Worm (Caenorhabditis elegans): ENCODE measurements around the gene ntc-1.

The ntc-1 gene

DNA sequence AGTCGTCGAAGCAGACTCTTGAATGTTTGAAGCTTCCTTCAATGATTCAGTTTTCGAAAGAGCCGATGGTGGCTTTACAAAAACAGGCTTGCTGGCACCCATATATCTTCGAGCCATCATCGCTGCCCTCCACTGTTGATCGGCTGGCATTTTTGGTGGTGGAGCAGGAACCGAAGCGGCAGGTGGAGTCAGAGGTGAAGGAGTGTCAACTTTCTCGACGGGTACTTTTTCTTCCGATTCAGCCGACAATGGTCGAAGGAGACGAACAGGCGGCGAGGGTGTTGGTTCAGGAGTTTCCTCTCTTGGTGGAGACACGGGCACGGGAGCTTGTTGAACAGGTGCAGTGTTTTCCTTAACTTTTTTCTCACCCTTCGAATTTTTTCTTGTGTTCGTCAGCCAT is 23.6 kb upstream of the ntc-1 start:
- no peak for TF ChIP-seq nhr-28 (tag; optimal IDR thresholded peaks at IDR 0.05)
- TF ChIP-seq lin-15B (tag; optimal IDR thresholded peaks at IDR 0.05) = no peak
- TF ChIP-seq ZK546.5 (tag; optimal IDR thresholded peaks at IDR 0.05) = no peak
- no peak for TF ChIP-seq ztf-11 (tag; optimal IDR thresholded peaks at IDR 0.05)
- TF ChIP-seq mdl-1 (tag; optimal IDR thresholded peaks at IDR 0.05) = no peak
- TF ChIP-seq elt-2 (tag; optimal IDR thresholded peaks at IDR 0.05) = no peak
- no peak for TF ChIP-seq ama-1 (optimal IDR thresholded peaks at IDR 0.05)
- TF ChIP-seq ceh-28 (tag; optimal IDR thresholded peaks at IDR 0.05) = no peak
- no peak for TF ChIP-seq nhr-12 (tag; optimal IDR thresholded peaks at IDR 0.05)
- TF ChIP-seq aly-2 (tag; optimal IDR thresholded peaks at IDR 0.05) = no peak
- TF ChIP-seq pqm-1 (tag; optimal IDR thresholded peaks at IDR 0.05) = no peak
- no peak for TF ChIP-seq tbx-2 (tag; optimal IDR thresholded peaks at IDR 0.05)
- TF ChIP-seq lin-39 (tag; optimal IDR thresholded peaks at IDR 0.05) = no peak
- TF ChIP-seq nfya-1 (tag; optimal IDR thresholded peaks at IDR 0.05; ENCODE audit: insufficient read depth) = no peak
- TF ChIP-seq fkh-2 (tag; optimal IDR thresholded peaks at IDR 0.05) = no peak
- no peak for TF ChIP-seq nhr-67 (tag; optimal IDR thresholded peaks at IDR 0.05)

DNA sequence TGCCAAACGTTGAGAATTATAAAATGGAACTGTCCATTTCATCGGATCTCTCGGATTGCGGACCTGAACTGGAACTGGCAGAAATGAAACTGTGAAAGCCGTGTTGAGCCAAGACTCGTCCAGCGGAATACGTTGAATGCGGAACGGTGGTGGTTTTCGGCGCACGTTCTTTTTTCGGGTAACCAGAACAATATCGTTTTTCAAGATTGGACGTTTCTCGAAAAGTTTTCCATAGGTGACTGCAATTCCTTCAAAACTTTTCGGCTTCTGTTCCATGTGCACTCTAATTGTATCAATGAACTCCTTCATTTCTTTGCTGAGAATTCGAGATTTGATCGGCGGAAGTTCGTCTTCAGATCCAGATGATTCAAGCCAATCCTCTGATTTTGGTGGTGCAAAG is 21.1 kb upstream of the ntc-1 start:
- TF ChIP-seq nhr-12 (tag; optimal IDR thresholded peaks at IDR 0.05) = no peak
- no peak for TF ChIP-seq unc-62 (GFP tag; optimal IDR thresholded peaks at IDR 0.05)
- no peak for TF ChIP-seq unc-39 (tag; optimal IDR thresholded peaks at IDR 0.05)
- TF ChIP-seq nhr-67 (tag; optimal IDR thresholded peaks at IDR 0.05) = no peak
- TF ChIP-seq zag-1 (tag; optimal IDR thresholded peaks at IDR 0.05) = no peak

DNA sequence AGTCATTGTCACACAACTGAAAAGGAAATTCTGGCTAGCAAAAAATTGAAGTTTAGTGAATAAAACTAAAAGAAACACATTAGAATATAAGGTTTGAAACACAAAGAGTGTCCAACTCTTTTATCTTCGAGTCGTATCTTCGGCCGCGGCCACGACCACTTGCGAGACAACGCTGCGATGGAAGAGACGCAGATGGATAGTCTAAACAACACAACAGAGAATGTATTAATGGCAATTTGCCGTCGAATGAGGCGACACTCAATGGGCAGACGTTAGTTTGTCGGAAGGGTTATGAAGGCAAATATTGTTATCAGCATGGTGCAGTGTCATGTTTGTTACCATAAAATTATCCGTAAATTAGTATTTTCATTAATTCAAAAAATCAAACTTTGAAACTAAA is 12.8 kb upstream of the ntc-1 start, which contains the start of gene F39C12.1:
F39C12.1 (minus strand) TSS at position 136 of the 400 bp plus-strand sequence.
- TF ChIP-seq lin-39 (tag; optimal IDR thresholded peaks at IDR 0.05) = no peak
- TF ChIP-seq elt-1 (tag; optimal IDR thresholded peaks at IDR 0.05) = peak; percentile 63
- no peak for TF ChIP-seq nhr-11 (tag; optimal IDR thresholded peaks at IDR 0.05)
- peak; percentile 81 for TF ChIP-seq elt-2 (tag; optimal IDR thresholded peaks at IDR 0.05)
- no peak for TF ChIP-seq eor-1 (tag; optimal IDR thresholded peaks at IDR 0.05)
- no peak for TF ChIP-seq ceh-16 (tag; optimal IDR thresholded peaks at IDR 0.05)
- TF ChIP-seq unc-62 (GFP tag; optimal IDR thresholded peaks at IDR 0.05) = no peak
- no peak for TF ChIP-seq elt-3 (tag; optimal IDR thresholded peaks at IDR 0.05)
- TF ChIP-seq nhr-25 (tag; optimal IDR thresholded peaks at IDR 0.05) = peak; percentile 61
- TF ChIP-seq pqm-1 (tag; optimal IDR thresholded peaks at IDR 0.05) = peak; percentile 72
- TF ChIP-seq tbx-2 (tag; optimal IDR thresholded peaks at IDR 0.05) = no peak
- TF ChIP-seq egl-5 (tag; optimal IDR thresholded peaks at IDR 0.05) = peak; percentile 36
- TF ChIP-seq mdl-1 (tag; optimal IDR thresholded peaks at IDR 0.05) = no peak
- no peak for TF ChIP-seq nhr-43 (tag; optimal IDR thresholded peaks at IDR 0.05; ENCODE audit: poor library complexity, severe bottlenecking)
- no peak for TF ChIP-seq R02D3.7 (tag; optimal IDR thresholded peaks at IDR 0.05)
- TF ChIP-seq nhr-67 (tag; optimal IDR thresholded peaks at IDR 0.05) = no peak

DNA sequence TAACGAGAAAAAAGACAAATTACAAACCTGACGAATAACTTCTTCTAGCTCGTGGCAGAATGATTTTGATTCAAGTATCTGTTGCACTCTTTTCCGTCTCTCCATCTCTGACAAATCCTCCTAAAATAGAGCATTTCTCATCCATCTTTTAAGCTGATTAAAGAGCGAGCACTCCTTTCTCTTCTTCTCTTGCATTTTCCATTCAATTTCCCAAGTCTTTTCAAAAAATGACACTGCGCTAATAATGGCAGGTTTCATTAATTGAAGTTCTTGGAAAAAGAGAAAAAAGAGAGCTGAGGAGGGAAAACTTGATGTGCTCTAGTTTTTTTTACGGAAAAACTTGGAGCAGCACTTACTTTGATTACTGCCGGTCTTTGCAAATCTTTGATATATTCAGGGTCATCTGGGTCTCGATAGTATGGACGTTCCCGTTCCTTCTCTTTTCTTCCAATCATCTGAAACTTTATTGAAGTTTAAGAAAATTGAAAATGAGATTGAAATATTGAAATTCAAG is 6.3 kb upstream of the ntc-1 start, which contains the start of gene add-1:
add-1 (minus strand) TSS at position 464 of the 514 bp plus-strand sequence.
- TF ChIP-seq aly-2 (tag; optimal IDR thresholded peaks at IDR 0.05) (no peak), tbx-2 (tag; optimal IDR thresholded peaks at IDR 0.05) (no peak)

DNA sequence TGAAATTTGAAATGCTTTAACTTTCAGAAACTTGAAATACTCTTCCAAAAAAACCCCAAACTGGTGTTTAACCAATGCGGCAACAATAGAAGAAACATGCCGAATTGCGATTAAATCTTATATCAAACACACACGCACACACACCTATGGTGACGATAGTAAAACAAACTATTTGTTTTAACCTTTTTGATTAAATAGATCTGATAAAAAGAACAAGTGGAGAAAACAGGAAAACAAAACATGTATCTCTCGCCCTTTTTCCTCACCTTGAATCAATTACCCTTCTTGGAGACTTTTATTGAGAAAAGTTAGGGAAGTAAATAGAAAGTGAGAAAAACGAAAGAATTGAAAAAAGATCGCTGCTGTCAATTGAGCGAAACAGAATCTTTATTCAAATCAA is 4.5 kb upstream of the ntc-1 start:
- TF ChIP-seq tbx-2 (tag; optimal IDR thresholded peaks at IDR 0.05) (no peak), fkh-2 (tag; optimal IDR thresholded peaks at IDR 0.05) (no peak), nhr-12 (tag; optimal IDR thresholded peaks at IDR 0.05) (no peak), lin-15B (tag; optimal IDR thresholded peaks at IDR 0.05) (no peak), lsy-12 (tag; optimal IDR thresholded peaks at IDR 0.05) (no peak), pqm-1 (tag; optimal IDR thresholded peaks at IDR 0.05) (no peak), nhr-23 (tag; optimal IDR thresholded peaks at IDR 0.05) (no peak), nhr-43 (tag; optimal IDR thresholded peaks at IDR 0.05; ENCODE audit: poor library complexity, severe bottlenecking) (no peak), pha-4 (tag; optimal IDR thresholded peaks at IDR 0.05) (peak; percentile 1), nhr-25 (tag; optimal IDR thresholded peaks at IDR 0.05) (peak; percentile 37), zag-1 (tag; optimal IDR thresholded peaks at IDR 0.05) (no peak), nhr-76 (tag; optimal IDR thresholded peaks at IDR 0.05) (no peak), aly-2 (tag; optimal IDR thresholded peaks at IDR 0.05) (no peak), ceh-82 (tag; optimal IDR thresholded peaks at IDR 0.05) (no peak), mml-1 (tag; optimal IDR thresholded peaks at IDR 0.05) (no peak), hmg-11 (tag; optimal IDR thresholded peaks at IDR 0.05) (no peak), sea-2 (GFP tag; optimal IDR thresholded peaks at IDR 0.05) (no peak), elt-1 (tag; optimal IDR thresholded peaks at IDR 0.05) (peak; percentile 78), elt-2 (tag; optimal IDR thresholded peaks at IDR 0.05) (peak; percentile 1), jun-1 (tag; optimal IDR thresholded peaks at IDR 0.05) (no peak), fos-1 (tag; optimal IDR thresholded peaks at IDR 0.05) (no peak), ZK546.5 (tag; optimal IDR thresholded peaks at IDR 0.05) (no peak), unc-62 (GFP tag; optimal IDR thresholded peaks at IDR 0.05) (no peak)
